Fruit fly (Drosophila melanogaster) whole organism, embryonic: ENCODE data around the gene Oseg2.

Source experiments
- CG12236 ChIP-seq: fragments of 200-800 bp; sonication (Bioruptor generic); optimal IDR thresholded peaks from 2 replicates; lab custom pipeline; 2016; ENCODE audit warnings: missing biosample characterization, missing genetic modification characterization
- CG12659 ChIP-seq: fragments of 200-800 bp; sonication (Bioruptor generic); optimal IDR thresholded peaks from 3 replicates; lab custom pipeline; 2017; ENCODE audit warnings: mild to moderate bottlenecking, missing biosample characterization, missing genetic modification reagents, missing genetic modification characterization
- CG15514 ChIP-seq: fragments of 200-800 bp; sonication (Bioruptor generic); optimal IDR thresholded peaks from 3 replicates; lab custom pipeline; 2017; ENCODE audit warnings: missing biosample characterization, missing genetic modification characterization, mild to moderate bottlenecking, moderate library complexity, missing genetic modification reagents
- CG17186 ChIP-seq: fragments of 200-800 bp; sonication (Bioruptor generic); optimal IDR thresholded peaks from 3 replicates; lab custom pipeline; 2017; ENCODE audit warnings: missing biosample characterization, missing genetic modification reagents, missing genetic modification characterization
- CG17385 ChIP-seq: fragments of 200-800 bp; sonication (Bioruptor generic); optimal IDR thresholded peaks from 3 replicates; lab custom pipeline; 2018; ENCODE audit warnings: missing biosample characterization, mild to moderate bottlenecking, missing genetic modification characterization
- CG1792 ChIP-seq: fragments of 200-800 bp; sonication (Bioruptor generic); optimal IDR thresholded peaks from 2 replicates; lab custom pipeline; 2016; ENCODE audit warnings: missing biosample characterization, missing genetic modification characterization
- CG2116 ChIP-seq: fragments of 200-800 bp; sonication (Bioruptor generic); optimal IDR thresholded peaks from 3 replicates; lab custom pipeline; 2018; ENCODE audit warnings: missing biosample characterization, mild to moderate bottlenecking, missing genetic modification characterization
- CG34422 ChIP-seq: fragments of 200-800 bp; sonication (Bioruptor generic); IDR thresholded peaks from 3 replicates; pipeline ENCODE4 v1.3.6; 2022; ENCODE audit warnings: missing biosample characterization, missing genetic modification characterization
- CG6813 ChIP-seq: fragments of 200-800 bp; sonication (Bioruptor generic); optimal IDR thresholded peaks from 2 replicates; lab custom pipeline; 2017; ENCODE audit warnings: missing biosample characterization, missing genetic modification characterization, mild to moderate bottlenecking, moderate library complexity, missing genetic modification reagents
- CG7928 ChIP-seq: fragments of 200-800 bp; sonication (Bioruptor generic); optimal IDR thresholded peaks from 2 replicates; lab custom pipeline; 2017; ENCODE audit warnings: missing biosample characterization, mild to moderate bottlenecking, missing genetic modification characterization
- CG7963 ChIP-seq: fragments of 200-800 bp; sonication (Bioruptor generic); IDR thresholded peaks from 3 replicates; pipeline ENCODE4 v1.3.6; 2022; ENCODE audit warnings: missing biosample characterization, missing genetic modification characterization; ENCODE audit not compliant: partially characterized antibody
- CG9437 ChIP-seq: fragments of 200-800 bp; sonication (Bioruptor generic); optimal IDR thresholded peaks from 2 replicates; lab custom pipeline; 2018; ENCODE audit warnings: missing biosample characterization, mild to moderate bottlenecking, missing genetic modification characterization
- CG9797 ChIP-seq: fragments of 200-800 bp; sonication (Bioruptor generic); optimal IDR thresholded peaks from 3 replicates; lab custom pipeline; 2018; ENCODE audit warnings: missing biosample characterization, mild to moderate bottlenecking, missing genetic modification characterization
- CTCF ChIP-seq: fragments of 200-800 bp; sonication (Bioruptor generic); optimal IDR thresholded peaks from 2 replicates; lab custom pipeline; 2017; ENCODE audit warnings: missing biosample characterization, mild to moderate bottlenecking, missing genetic modification characterization, moderate library complexity
- Chrac-16 ChIP-seq: fragments of 200-800 bp; sonication (Bioruptor generic); optimal IDR thresholded peaks from 3 replicates; lab custom pipeline; 2016; ENCODE audit warnings: missing biosample characterization, missing genetic modification characterization
- CoRest ChIP-seq: fragments of 200-800 bp; sonication (Bioruptor generic); optimal IDR thresholded peaks from 3 replicates; lab custom pipeline; 2018; ENCODE audit warnings: missing biosample characterization, mild to moderate bottlenecking, missing genetic modification characterization, moderate library complexity
- Dp ChIP-seq: fragments of 200-800 bp; sonication (Bioruptor generic); optimal IDR thresholded peaks from 2 replicates; lab custom pipeline; 2018; ENCODE audit warnings: missing biosample characterization, mild to moderate bottlenecking, missing genetic modification characterization, moderate library complexity
- Elba2 ChIP-seq: fragments of 200-800 bp; sonication (Bioruptor generic); optimal IDR thresholded peaks from 3 replicates; lab custom pipeline; 2016; ENCODE audit warnings: missing biosample characterization, missing genetic modification characterization
- Ets97D ChIP-seq: fragments of 200-800 bp; sonication (Bioruptor generic); optimal IDR thresholded peaks from 3 replicates; lab custom pipeline; 2016; ENCODE audit warnings: missing biosample characterization, missing genetic modification characterization
- Hmr ChIP-seq: fragments of 200-800 bp; sonication (Bioruptor generic); optimal IDR thresholded peaks from 3 replicates; lab custom pipeline; 2017; ENCODE audit warnings: mild to moderate bottlenecking, missing biosample characterization, missing genetic modification reagents, missing genetic modification characterization
- Hsf ChIP-seq: fragments of 200-800 bp; sonication (Bioruptor generic); optimal IDR thresholded peaks from 3 replicates; lab custom pipeline; 2016; ENCODE audit warnings: missing biosample characterization, missing genetic modification characterization
- Lhr ChIP-seq: fragments of 200-800 bp; sonication (Bioruptor generic); optimal IDR thresholded peaks from 3 replicates; lab custom pipeline; 2017; ENCODE audit warnings: mild to moderate bottlenecking, missing biosample characterization, missing genetic modification reagents, missing genetic modification characterization
- Lim3 ChIP-seq: fragments of 200-800 bp; sonication (Bioruptor generic); IDR thresholded peaks from 2 replicates; pipeline ENCODE4 v1.3.6; 2022; ENCODE audit warnings: missing biosample characterization, missing genetic modification characterization
- Med ChIP-seq: fragments of 200-800 bp; sonication (Bioruptor generic); peaks from one replicate; lab custom pipeline; 2016; ENCODE audit warnings: missing biosample characterization, missing genetic modification characterization, mild to moderate bottlenecking, inconsistent platforms, moderate library complexity
- Mes4 ChIP-seq: fragments of 200-800 bp; sonication (Bioruptor generic); optimal IDR thresholded peaks from 2 replicates; lab custom pipeline; 2016; ENCODE audit warnings: missing biosample characterization, missing genetic modification characterization
- Myb ChIP-seq: fragments of 200-800 bp; sonication (Bioruptor generic); optimal IDR thresholded peaks from 2 replicates; lab custom pipeline; 2016; ENCODE audit warnings: missing biosample characterization, missing genetic modification characterization
- Sox100B ChIP-seq: fragments of 200-800 bp; sonication (Bioruptor generic); optimal IDR thresholded peaks from 3 replicates; lab custom pipeline; 2018; ENCODE audit warnings: missing biosample characterization, mild to moderate bottlenecking, missing genetic modification characterization
- Stat92E ChIP-seq, 3 experiments: fragments of >200 bp in 2 of 3; fragments of 200-800 bp in 1 of 3; sonication (Bioruptor generic) in 1 of 3; optimal IDR thresholded peaks; 2 replicates each; lab custom pipeline; 2017 to 2019; ENCODE audit warnings: missing biosample characterization in 3 of 3, missing genetic modification characterization in 3 of 3, mild to moderate bottlenecking in 1 of 3, moderate library complexity in 1 of 3
- Taf1 ChIP-seq: fragments of 200-800 bp; sonication (Bioruptor generic); IDR thresholded peaks from 2 replicates; pipeline ENCODE4 v1.3.6; 2022; ENCODE audit warnings: missing biosample characterization, missing genetic modification characterization
- amos ChIP-seq: fragments of 200-800 bp; sonication (Bioruptor generic); IDR thresholded peaks from 2 replicates; pipeline ENCODE4 v1.3.6; 2022; ENCODE audit warnings: missing biosample characterization, missing genetic modification characterization; ENCODE audit not compliant: partially characterized antibody
- ap ChIP-seq: fragments of 200-800 bp; sonication (Bioruptor generic); IDR thresholded peaks from 2 replicates; pipeline ENCODE4 v1.3.6; 2022; ENCODE audit warnings: missing biosample characterization, missing genetic modification characterization
- ato ChIP-seq: fragments of 200-800 bp; sonication (Bioruptor generic); IDR thresholded peaks from 2 replicates; pipeline ENCODE4 v1.3.6; 2022; ENCODE audit warnings: missing biosample characterization, missing genetic modification characterization; ENCODE audit not compliant: partially characterized antibody
- chinmo ChIP-seq: fragments of 200-800 bp; sonication (Bioruptor generic); IDR thresholded peaks from 4 replicates; pipeline ENCODE4 v1.3.6; 2022; ENCODE audit warnings: missing biosample characterization, missing genetic modification characterization; ENCODE audit not compliant: partially characterized antibody
- esg ChIP-seq: fragments of 200-800 bp; sonication (Bioruptor generic); conservative IDR thresholded peaks from 2 replicates; pipeline ENCODE4 v1.3.6; 2022; ENCODE audit warnings: missing biosample characterization, missing genetic modification characterization
- gce ChIP-seq: fragments of 200-800 bp; sonication (Bioruptor generic); IDR thresholded peaks from 3 replicates; pipeline ENCODE4 v1.3.6; 2022; ENCODE audit warnings: missing biosample characterization, missing genetic modification characterization
- gfzf ChIP-seq: fragments of 200-800 bp; sonication (Bioruptor generic); optimal IDR thresholded peaks from 2 replicates; lab custom pipeline; 2016; ENCODE audit warnings: missing biosample characterization, mild to moderate bottlenecking, missing genetic modification characterization, moderate library complexity
- gsb ChIP-seq: fragments of 200-800 bp; sonication (Bioruptor generic); IDR thresholded peaks from 2 replicates; pipeline ENCODE4 v1.3.6; 2022; ENCODE audit warnings: missing biosample characterization, missing genetic modification characterization
- hkb ChIP-seq, 2 experiments: fragments of 200-800 bp in 1 of 2; fragments of >200 bp in 1 of 2; sonication (Bioruptor generic) in 1 of 2; IDR thresholded peaks in 1 of 2; optimal IDR thresholded peaks in 1 of 2; 2 replicates each; pipeline versions ENCODE4 v1.3.6 to Lab custom; 2017 to 2022; ENCODE audit warnings: missing biosample characterization in 1 of 2, missing genetic modification characterization in 1 of 2
- hth ChIP-seq: fragments of >200 bp; optimal IDR thresholded peaks from 2 replicates; lab custom pipeline; 2017; ENCODE audit warnings: inconsistent platforms
- ind ChIP-seq: fragments of 200-800 bp; sonication (Bioruptor generic); optimal IDR thresholded peaks from 3 replicates; lab custom pipeline; 2016; ENCODE audit warnings: missing biosample characterization, missing genetic modification characterization
- pb ChIP-seq: fragments of 200-800 bp; sonication (Bioruptor generic); optimal IDR thresholded peaks from 3 replicates; lab custom pipeline; 2016; ENCODE audit warnings: missing biosample characterization, missing genetic modification characterization
- pita ChIP-seq: fragments of 200-800 bp; sonication (Bioruptor generic); optimal IDR thresholded peaks from 2 replicates; lab custom pipeline; 2017; ENCODE audit warnings: missing biosample characterization, mild to moderate bottlenecking, missing genetic modification characterization
- pros ChIP-seq: fragments of 200-800 bp; sonication (Bioruptor generic); optimal IDR thresholded peaks from 3 replicates; lab custom pipeline; 2019; ENCODE audit warnings: missing biosample characterization, mild to moderate bottlenecking, missing genetic modification characterization, moderate library complexity
- pzg ChIP-seq: fragments of 200-800 bp; sonication (Bioruptor generic); optimal IDR thresholded peaks from 3 replicates; lab custom pipeline; 2018; ENCODE audit warnings: missing biosample characterization, mild to moderate bottlenecking, missing genetic modification characterization, moderate library complexity
- row ChIP-seq: fragments of 200-800 bp; sonication (Bioruptor generic); IDR thresholded peaks from 3 replicates; pipeline ENCODE4 v1.3.6; 2022; ENCODE audit warnings: missing biosample characterization, missing genetic modification characterization
- sisA ChIP-seq: fragments of 200-800 bp; sonication (Bioruptor generic); IDR thresholded peaks from 2 replicates; pipeline ENCODE4 v1.3.6; 2022; ENCODE audit warnings: missing biosample characterization, missing genetic modification characterization
- stwl ChIP-seq: fragments of 200-800 bp; sonication (Bioruptor generic); optimal IDR thresholded peaks from 3 replicates; lab custom pipeline; 2018; ENCODE audit warnings: missing biosample characterization, mild to moderate bottlenecking, missing genetic modification characterization, moderate library complexity
- ttk ChIP-seq: fragments of 200-800 bp; sonication (Bioruptor generic); IDR thresholded peaks from 2 replicates; pipeline ENCODE4 v2.1.2; 2022; ENCODE audit warnings: missing biosample characterization, missing genetic modification characterization
- usp ChIP-seq: fragments of >200 bp; optimal IDR thresholded peaks from 2 replicates; lab custom pipeline; 2017; ENCODE audit warnings: missing biosample characterization, missing genetic modification characterization
- zen ChIP-seq: fragments of 200-800 bp; sonication (Bioruptor generic); optimal IDR thresholded peaks from 3 replicates; lab custom pipeline; 2018; ENCODE audit warnings: missing biosample characterization, mild to moderate bottlenecking, missing genetic modification characterization, moderate library complexity

The Oseg2 gene

DNA sequence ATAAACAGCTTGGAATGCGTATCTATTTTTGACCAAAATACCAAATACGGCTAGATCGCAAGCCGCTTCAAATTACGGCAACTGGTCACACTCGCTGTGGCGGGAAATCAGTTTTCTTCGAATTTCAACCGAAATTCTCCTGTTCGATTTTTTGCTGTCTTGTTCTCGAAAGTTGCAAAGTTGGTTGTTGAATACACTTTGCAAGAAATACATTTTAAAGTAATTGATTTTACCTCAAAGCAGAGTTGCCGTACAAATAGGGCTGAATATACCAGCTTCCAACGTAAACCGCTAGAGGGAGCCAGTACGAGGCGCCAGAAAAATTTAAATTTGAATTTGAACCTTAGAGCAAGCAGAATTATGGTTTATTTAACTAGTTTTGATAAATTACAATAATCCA lies 7.6 kb downstream of the Oseg2 start, which contains the start of gene CG9018 (continued):
- TF ChIP-seq Stat92E (GFP tag; optimal IDR thresholded peaks at IDR 0.05; lab: Kevin White, UChicago) = peak in 1 of 3 experiments; percentile 9
- TF ChIP-seq pita (GFP tag; lab: Kevin White, UChicago) = peak; percentile 30
- no peak for TF ChIP-seq CG9437 (GFP tag; lab: Kevin White, UChicago)
- peak; percentile 94 for TF ChIP-seq Dp (GFP tag; lab: Kevin White, UChicago)
- peak; percentile 58 for TF ChIP-seq Ets97D
- no peak for TF ChIP-seq esg (GFP tag; lab: Robert Waterston, UW)
- TF ChIP-seq CG7928 (GFP tag; lab: Kevin White, UChicago) = peak; percentile 86
- no peak for TF ChIP-seq ind (GFP tag; lab: Kevin White, UChicago)
- TF ChIP-seq Sox100B (GFP tag; lab: Kevin White, UChicago) = no peak
- no peak for TF ChIP-seq gce (GFP tag; lab: Robert Waterston, UW)
- TF ChIP-seq stwl (tag; lab: Kevin White, UChicago) = peak; percentile 61
- peak; percentile 20 for TF ChIP-seq zen (tag; lab: Kevin White, UChicago)
- TF ChIP-seq CG6813 (GFP tag; lab: Kevin White, UChicago) = no peak
- no peak for TF ChIP-seq CG12236 (GFP tag; lab: Kevin White, UChicago)
- TF ChIP-seq usp (GFP tag; lab: Kevin White, UChicago) = no peak
- no peak for TF ChIP-seq sisA (GFP tag; lab: Robert Waterston, UW)
- TF ChIP-seq ap (GFP tag; lab: Robert Waterston, UW) = no peak
- TF ChIP-seq amos (GFP tag; lab: Robert Waterston, UW) = 0 out of 2 replicates have a peak, but pooled peaks have one; percentile 21
- 0 out of 3 replicates have a peak, but pooled peaks have one; percentile 30 for TF ChIP-seq CG34422 (GFP tag; lab: Robert Waterston, UW)
- peak; percentile 95 for TF ChIP-seq gfzf (GFP tag; lab: Kevin White, UChicago)
- no peak for TF ChIP-seq CG17385 (GFP tag; lab: Kevin White, UChicago)
- TF ChIP-seq pros (GFP tag; lab: Kevin White, UChicago) = peak; percentile 54
- no peak for TF ChIP-seq hth
- no peak for TF ChIP-seq Hsf (GFP tag; lab: Kevin White, UChicago)
- TF ChIP-seq gsb = no peak
- TF ChIP-seq ato (GFP tag; lab: Robert Waterston, UW) = peak; percentile 40; the same call in 1 of the 2 replicates
- no peak for TF ChIP-seq chinmo
- 0 out of 3 replicates have a peak, but pooled peaks have one; percentile 5 for TF ChIP-seq row (GFP tag; lab: Robert Waterston, UW)
- TF ChIP-seq Lim3 (GFP tag; lab: Robert Waterston, UW) = no peak
- TF ChIP-seq CG17186 (GFP tag; lab: Kevin White, UChicago) = peak; percentile 16
- TF ChIP-seq Hmr (GFP tag; lab: Kevin White, UChicago) = peak; percentile 33
- TF ChIP-seq pb (GFP tag; lab: Kevin White, UChicago) = no peak
- peak; percentile 95 for TF ChIP-seq hkb (optimal IDR thresholded peaks at IDR 0.05; lab: Kevin White, UChicago)
- TF ChIP-seq hkb (GFP tag; IDR thresholded peaks at IDR 0.05; lab: Robert Waterston, UW) = no peak
- 0 out of 3 replicates have a peak, but pooled peaks have one; percentile 16 for TF ChIP-seq CG7963 (GFP tag; lab: Robert Waterston, UW)
- TF ChIP-seq CG9797 = peak; percentile 91
- peak; percentile 72 for TF ChIP-seq Myb (GFP tag; lab: Kevin White, UChicago)
- TF ChIP-seq Chrac-16 (GFP tag; lab: Kevin White, UChicago) = no peak
- TF ChIP-seq CG2116 (GFP tag; lab: Kevin White, UChicago) = peak; percentile 68
- TF ChIP-seq Elba2 (GFP tag; lab: Kevin White, UChicago) = peak; percentile 17
- peak; percentile 96 for TF ChIP-seq CTCF (GFP tag; lab: Kevin White, UChicago)
- no peak for TF ChIP-seq CG1792
- TF ChIP-seq Taf1 (GFP tag; lab: Robert Waterston, UW) = no peak
- TF ChIP-seq pzg = peak; percentile 79
- no peak for TF ChIP-seq Mes4 (GFP tag; lab: Kevin White, UChicago)
- no peak for TF ChIP-seq ttk (GFP tag; lab: Robert Waterston, UW)
- TF ChIP-seq CG12659 (GFP tag; lab: Kevin White, UChicago) = peak; percentile 41
- TF ChIP-seq Lhr (GFP tag; lab: Kevin White, UChicago) = peak; percentile 79
- TF ChIP-seq Med (GFP tag; lab: Kevin White, UChicago) = peak; percentile 15
- TF ChIP-seq CoRest (tag; lab: Kevin White, UChicago) = peak; percentile 56
- peak; percentile 48 for TF ChIP-seq CG15514 (GFP tag; lab: Kevin White, UChicago)
